Fruit fly (Drosophila melanogaster) whole organism, embryonic: ENCODE data around the gene vnd.

Experiments used
- CG1233 ChIP-seq: fragments of 200-800 bp; sonication (Bioruptor generic); optimal IDR thresholded peaks from 4 replicates; lab custom pipeline; 2018; ENCODE audit warnings: missing biosample characterization, mild to moderate bottlenecking, missing genetic modification characterization
- CG4360 ChIP-seq: fragments of 200-800 bp; sonication (Bioruptor generic); IDR thresholded peaks from 2 replicates; pipeline ENCODE4 v1.3.6; 2022; ENCODE audit warnings: missing biosample characterization, missing genetic modification characterization
- CG8478 ChIP-seq: fragments of >200 bp; optimal IDR thresholded peaks from 2 replicates; lab custom pipeline; 2018

dm6 chrX:629239-629821, 47.4 kb downstream of the vnd start, which contains the start of the genes RpL36 and Mybbp1A:
- TF ChIP-seq CG1233 (peak; percentile 67), CG4360 (GFP tag; lab: Robert Waterston, UW) (no peak), CG8478 (no peak)
